Worm (Caenorhabditis elegans) whole organism, young adult: Measurements from ENCODE around the gene T04C12.7.
A peak's percentile ranks its signal among the peaks of the same experiment; 100 is the strongest.

Experiments used
- B0019.2 ChIP-seq: fragments of 200-800 bp; sonication (Bioruptor generic); conservative IDR thresholded peaks from 2 replicates; pipeline ENCODE4 v1.3.6; 2022; ENCODE audit warnings: missing genetic modification reagents, missing genetic modification characterization, missing compliant biosample characterization
- B0035.1 ChIP-seq: sonication (generic microtip); optimal IDR thresholded peaks from 2 replicates; lab custom pipeline; 2016; ENCODE audit warnings: missing genetic modification characterization, mild to moderate bottlenecking, missing compliant biosample characterization, missing genotype, missing genetic modification reagents
- F22D6.2 ChIP-seq: sonication (generic microtip); optimal IDR thresholded peaks from 2 replicates; lab custom pipeline; 2016; ENCODE audit warnings: mild to moderate bottlenecking, missing genetic modification characterization, missing compliant biosample characterization
- F33H1.4 ChIP-seq: fragments of 200-800 bp; sonication (Bioruptor generic); IDR thresholded peaks from 2 replicates; pipeline ENCODE4 v1.3.6; 2022; ENCODE audit warnings: missing genetic modification reagents, missing genetic modification characterization, missing compliant biosample characterization
- F37B4.10 ChIP-seq: fragments of 200-800 bp; sonication (Bioruptor generic); IDR thresholded peaks from 2 replicates; pipeline ENCODE4 v1.3.6; 2022; ENCODE audit warnings: missing genetic modification characterization, missing compliant biosample characterization
- F52B5.7 ChIP-seq: sonication (generic microtip); optimal IDR thresholded peaks from 2 replicates; lab custom pipeline; 2016; ENCODE audit warnings: mild to moderate bottlenecking, missing genetic modification characterization, missing compliant biosample characterization
- T26A5.8 ChIP-seq: sonication (generic microtip); optimal IDR thresholded peaks from 2 replicates; lab custom pipeline; 2016; ENCODE audit warnings: missing genetic modification characterization, missing compliant biosample characterization
- ZK185.1 ChIP-seq: sonication (generic microtip); optimal IDR thresholded peaks from 2 replicates; lab custom pipeline; 2016; ENCODE audit warnings: mild to moderate bottlenecking, missing genetic modification characterization, missing compliant biosample characterization; ENCODE audit not compliant: poor library complexity, severe bottlenecking
- ama-1 ChIP-seq, 3 experiments: fragments of 150-350 bp in 1 of 3; sonication (generic microtip) in 2 of 3; optimal IDR thresholded peaks; 2 replicates each; lab custom pipeline; 2014 to 2018; ENCODE audit warnings: missing biosample characterization in 2 of 3, missing genetic modification characterization in 2 of 3, missing genetic modification reagents in 2 of 3
- aptf-3 ChIP-seq: fragments of 200-800 bp; sonication (Bioruptor generic); IDR thresholded peaks from 2 replicates; pipeline ENCODE4 v1.3.6; 2022; ENCODE audit warnings: missing genetic modification characterization, missing compliant biosample characterization
- atf-7 ChIP-seq: sonication (generic microtip); optimal IDR thresholded peaks from 2 replicates; lab custom pipeline; 2017; ENCODE audit warnings: mild to moderate bottlenecking, missing genetic modification characterization, missing compliant biosample characterization
- bed-2 ChIP-seq: fragments of 200-800 bp; sonication (Bioruptor generic); IDR thresholded peaks from 2 replicates; pipeline ENCODE4 v1.3.6; 2022; ENCODE audit warnings: missing genetic modification reagents, missing genetic modification characterization, missing compliant biosample characterization
- cebp-1 ChIP-seq, 2 experiments: fragments of 200-800 bp in 1 of 2; sonication (Bioruptor generic) in 1 of 2; sonication (generic microtip) in 1 of 2; IDR thresholded peaks in 1 of 2; optimal IDR thresholded peaks in 1 of 2; 2 replicates each; pipeline versions ENCODE4 v1.3.6 to Lab custom; 2017 to 2022; ENCODE audit warnings: missing compliant biosample characterization in 2 of 2, missing genetic modification characterization in 2 of 2, mild to moderate bottlenecking in 1 of 2, missing genetic modification reagents in 1 of 2, moderate library complexity in 1 of 2
- ceh-27 ChIP-seq: fragments of 200-800 bp; sonication (Bioruptor generic); optimal IDR thresholded peaks from 2 replicates; lab custom pipeline; 2018; ENCODE audit warnings: mild to moderate bottlenecking, missing genetic modification characterization, moderate library complexity, missing compliant biosample characterization
- die-1 ChIP-seq: sonication (generic microtip); optimal IDR thresholded peaks from 2 replicates; lab custom pipeline; 2016; ENCODE audit warnings: missing genotype, mild to moderate bottlenecking, missing genetic modification characterization, missing compliant biosample characterization
- dox-1 ChIP-seq: fragments of 200-800 bp; sonication (Bioruptor generic); IDR thresholded peaks from 2 replicates; pipeline ENCODE4 v1.3.6; 2022; ENCODE audit warnings: missing genetic modification reagents, missing genetic modification characterization, missing compliant biosample characterization
- egrh-3 ChIP-seq: fragments of 200-800 bp; sonication (Bioruptor generic); IDR thresholded peaks from 2 replicates; pipeline ENCODE4 v1.3.6; 2022; ENCODE audit warnings: missing genetic modification reagents, missing genetic modification characterization, missing compliant biosample characterization
- hlh-12 ChIP-seq: sonication (generic microtip); optimal IDR thresholded peaks from 2 replicates; lab custom pipeline; 2016; ENCODE audit warnings: missing genetic modification characterization, missing compliant biosample characterization
- hmg-1.2 ChIP-seq: fragments of 200-800 bp; sonication (Bioruptor generic); IDR thresholded peaks from 2 replicates; pipeline ENCODE4 v1.3.6; 2022; ENCODE audit warnings: missing genetic modification reagents, missing genetic modification characterization, missing compliant biosample characterization
- let-526 ChIP-seq: fragments of 200-800 bp; sonication (Bioruptor generic); IDR thresholded peaks from 2 replicates; pipeline ENCODE4 v1.3.6; 2022; ENCODE audit warnings: missing genetic modification reagents, missing genetic modification characterization, missing compliant biosample characterization
- madf-10 ChIP-seq: sonication (generic microtip); optimal IDR thresholded peaks from 2 replicates; lab custom pipeline; 2016; ENCODE audit warnings: mild to moderate bottlenecking, missing genetic modification characterization, missing compliant biosample characterization
- mel-28 ChIP-seq: sonication (generic microtip); optimal IDR thresholded peaks from 2 replicates; lab custom pipeline; 2016; ENCODE audit warnings: borderline replicate concordance, mild to moderate bottlenecking, missing genetic modification characterization, missing compliant biosample characterization
- nfya-1 ChIP-seq: sonication (generic microtip); optimal IDR thresholded peaks from 2 replicates; lab custom pipeline; 2017; ENCODE audit warnings: antibody characterized with exemption, missing compliant biosample characterization, missing genetic modification characterization, borderline replicate concordance; ENCODE audit not compliant: insufficient read depth
- nfya-2 ChIP-seq: fragments of 200-800 bp; sonication (Bioruptor generic); IDR thresholded peaks from 2 replicates; pipeline ENCODE4 v1.3.6; 2022; ENCODE audit warnings: missing genetic modification reagents, missing genetic modification characterization, missing compliant biosample characterization
- nfyb-1 ChIP-seq: fragments of 200-800 bp; sonication (Bioruptor generic); IDR thresholded peaks from 2 replicates; pipeline ENCODE4 v1.3.6; 2022; ENCODE audit warnings: missing genetic modification reagents, missing genetic modification characterization, missing compliant biosample characterization
- nhr-179 ChIP-seq: sonication (generic microtip); optimal IDR thresholded peaks from 2 replicates; lab custom pipeline; 2016; ENCODE audit warnings: mild to moderate bottlenecking, missing genetic modification characterization, missing compliant biosample characterization
- nhr-90 ChIP-seq: sonication (generic microtip); optimal IDR thresholded peaks from 2 replicates; lab custom pipeline; 2016; ENCODE audit warnings: missing genotype, mild to moderate bottlenecking, missing genetic modification characterization, missing compliant biosample characterization
- pbrm-1 ChIP-seq: fragments of 200-800 bp; sonication (Bioruptor generic); IDR thresholded peaks from 2 replicates; pipeline ENCODE4 v1.3.6; 2022; ENCODE audit warnings: missing genetic modification reagents, missing genetic modification characterization, missing compliant biosample characterization
- pha-4 ChIP-seq: fragments of 150-350 bp; sonication (generic microtip); optimal IDR thresholded peaks from 2 replicates; lab custom pipeline; 2014; ENCODE audit warnings: missing biosample characterization, missing genetic modification reagents, missing genetic modification characterization
- repo-1 ChIP-seq: sonication (generic microtip); optimal IDR thresholded peaks from 2 replicates; lab custom pipeline; 2017; ENCODE audit warnings: mild to moderate bottlenecking, missing genetic modification characterization, missing compliant biosample characterization
- sea-2 ChIP-seq: fragments of 200-800 bp; sonication (Bioruptor generic); IDR thresholded peaks from 2 replicates; pipeline ENCODE4 v1.3.6; 2022; ENCODE audit warnings: missing genetic modification characterization, missing compliant biosample characterization
- snpc-1.3 ChIP-seq: sonication (generic microtip); optimal IDR thresholded peaks from 2 replicates; lab custom pipeline; 2017; ENCODE audit warnings: missing genetic modification characterization, mild to moderate bottlenecking, missing compliant biosample characterization, antibody characterized with exemption, moderate library complexity, missing genotype, missing genetic modification reagents; ENCODE audit not compliant: insufficient read depth
- tbp1 ChIP-seq: fragments of 200-800 bp; sonication (Bioruptor generic); optimal IDR thresholded peaks from 2 replicates; lab custom pipeline; 2018; ENCODE audit warnings: mild to moderate bottlenecking, missing genetic modification characterization, missing compliant biosample characterization
- tbx-9 ChIP-seq: sonication (generic microtip); optimal IDR thresholded peaks from 2 replicates; lab custom pipeline; 2016; ENCODE audit warnings: borderline replicate concordance, missing genetic modification characterization, inconsistent platforms, missing compliant biosample characterization
- tlf-1 ChIP-seq: fragments of 200-800 bp; sonication (Bioruptor generic); optimal IDR thresholded peaks from 2 replicates; lab custom pipeline; 2018; ENCODE audit warnings: mild to moderate bottlenecking, missing genetic modification characterization, missing compliant biosample characterization
- unc-130 ChIP-seq: sonication (generic microtip); optimal IDR thresholded peaks from 2 replicates; lab custom pipeline; 2016; ENCODE audit warnings: missing genetic modification reagents, missing genetic modification characterization, missing compliant biosample characterization
- zfh-2 ChIP-seq: fragments of 200-800 bp; sonication (Bioruptor generic); conservative IDR thresholded peaks from 2 replicates; pipeline ENCODE4 v1.3.6; 2022; ENCODE audit warnings: missing genetic modification reagents, missing genetic modification characterization, missing compliant biosample characterization
- ztf-26 ChIP-seq: sonication (generic microtip); optimal IDR thresholded peaks from 2 replicates; lab custom pipeline; 2017; ENCODE audit warnings: missing genetic modification characterization, missing compliant biosample characterization

The T04C12.7 gene

DNA sequence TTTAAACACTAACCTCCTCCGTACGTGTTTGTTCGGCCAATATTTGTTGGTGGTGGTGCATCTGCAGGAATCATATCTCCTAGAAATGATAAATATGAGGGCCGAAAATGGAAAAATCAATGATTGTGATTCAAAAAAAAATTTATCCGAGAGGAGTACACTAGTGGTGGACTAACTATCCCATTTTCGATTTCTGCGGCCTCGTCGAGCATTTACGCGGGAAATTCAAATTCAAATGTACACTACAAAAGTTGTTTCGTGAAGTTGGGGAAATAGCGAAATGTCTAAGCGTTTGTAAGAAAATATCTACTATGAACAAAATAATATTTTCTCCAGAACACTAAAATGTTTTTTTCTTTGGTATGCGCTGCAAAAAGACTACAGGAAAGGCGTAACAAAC is 24.6 kb upstream of the T04C12.7 start (continued):
- TF ChIP-seq F33H1.4 (GFP tag; lab: Robert Waterston, UW) (peak; percentile 43; the same call in 1 of the 2 replicates), ZK185.1 (peak; percentile 83), ceh-27 (GFP tag; lab: Kevin White, UChicago) (peak; percentile 56), zfh-2 (no peak), let-526 (GFP tag; lab: Robert Waterston, UW) (0 out of 2 replicates have a peak, but pooled peaks have one; percentile 34), unc-130 (peak; percentile 44), B0019.2 (GFP tag; lab: Robert Waterston, UW) (0 out of 2 replicates have a peak, but pooled peaks have one; percentile 23)

ce11 chrV:11030675-11031074 is 23.3 kb upstream of the T04C12.7 start:
- no peak for TF ChIP-seq nfya-2 (GFP tag; lab: Robert Waterston, UW)
- TF ChIP-seq pha-4 (tag; lab: Kevin White, UChicago) = no peak
- TF ChIP-seq aptf-3 (GFP tag; lab: Robert Waterston, UW) = no peak
- TF ChIP-seq nhr-179 (tag; lab: Kevin White, UChicago) = no peak
- TF ChIP-seq egrh-3 (GFP tag; lab: Robert Waterston, UW) = no peak
- no peak for TF ChIP-seq repo-1 (tag; lab: Kevin White, UChicago)
- TF ChIP-seq hlh-12 = no peak
- TF ChIP-seq dox-1 (GFP tag; lab: Robert Waterston, UW) = no peak
- TF ChIP-seq hmg-1.2 (GFP tag; lab: Robert Waterston, UW) = no peak
- TF ChIP-seq atf-7 (tag; lab: Kevin White, UChicago) = no peak
- no peak for TF ChIP-seq ztf-26 (tag; lab: Kevin White, UChicago)
- TF ChIP-seq pbrm-1 (GFP tag; lab: Robert Waterston, UW) = no peak
- no peak for TF ChIP-seq B0035.1 (tag; lab: Kevin White, UChicago)

ce11 chrV:11033241-11033640 is 20.7 kb upstream of the T04C12.7 start:
- TF ChIP-seq nhr-90 = no peak
- TF ChIP-seq nfya-1 (tag; lab: Kevin White, UChicago) = no peak
- TF ChIP-seq madf-10 (tag; lab: Kevin White, UChicago) = no peak
- TF ChIP-seq ztf-26 (tag; lab: Kevin White, UChicago) = no peak
- TF ChIP-seq F37B4.10 (GFP tag; lab: Robert Waterston, UW) = no peak
- no peak for TF ChIP-seq sea-2 (GFP tag; lab: Robert Waterston, UW)
- no peak for TF ChIP-seq cebp-1 (GFP tag; IDR thresholded peaks at IDR 0.05; lab: Robert Waterston, UW)
- no peak for TF ChIP-seq cebp-1 (tag; optimal IDR thresholded peaks at IDR 0.05; lab: Kevin White, UChicago)
- TF ChIP-seq T26A5.8 (tag; lab: Kevin White, UChicago) = no peak
- TF ChIP-seq snpc-1.3 (tag; lab: Kevin White, UChicago) = no peak
- no peak for TF ChIP-seq tbp1
- TF ChIP-seq egrh-3 (GFP tag; lab: Robert Waterston, UW) = no peak
- TF ChIP-seq tlf-1 (GFP tag; lab: Kevin White, UChicago) = no peak
- TF ChIP-seq unc-130 = no peak
- no peak for TF ChIP-seq ZK185.1
- TF ChIP-seq, all 124 proteins: peak for 0

ce11 chrV:11034748-11035147 is 19.2 kb upstream of the T04C12.7 start, which contains the start of gene pptr-2:
Gene pptr-2 (minus strand): TSS chrV:11034931.
- TF ChIP-seq F52B5.7 (tag; lab: Kevin White, UChicago) (no peak), pha-4 (tag; lab: Kevin White, UChicago) (no peak), die-1 (tag; lab: Kevin White, UChicago) (no peak), tbx-9 (tag; lab: Kevin White, UChicago) (no peak), mel-28 (tag; lab: Kevin White, UChicago) (no peak), nfyb-1 (GFP tag; lab: Robert Waterston, UW) (no peak), ama-1 (optimal IDR thresholded peaks at IDR 0.05; lab: Kevin White, UChicago) (no peak), ama-1 (GFP tag; optimal IDR thresholded peaks at IDR 0.05; lab: Kevin White, UChicago) (no peak), let-526 (GFP tag; lab: Robert Waterston, UW) (no peak), F22D6.2 (tag; lab: Kevin White, UChicago) (no peak), bed-2 (GFP tag; lab: Robert Waterston, UW) (no peak)
